Worm (Caenorhabditis elegans) whole organism, L4 larva: ENCODE measurements around the gene srx-78.

Source experiments
- D1046.2 ChIP-seq: fragments of 200-800 bp; sonication (Bioruptor generic); IDR thresholded peaks from 2 replicates; pipeline ENCODE4 v1.3.6; 2022; ENCODE audit warnings: missing genetic modification characterization, missing compliant biosample characterization
- F37D6.2 ChIP-seq: sonication (generic microtip); optimal IDR thresholded peaks from 2 replicates; lab custom pipeline; 2016; ENCODE audit warnings: mild to moderate bottlenecking, missing genetic modification characterization, missing compliant biosample characterization
- R02D3.7 ChIP-seq: fragments of 150-350 bp; sonication (generic microtip); optimal IDR thresholded peaks from 3 replicates; lab custom pipeline; 2014; ENCODE audit warnings: missing biosample characterization, missing genetic modification characterization
- Y105C5A.15 ChIP-seq: fragments of 200-800 bp; sonication (Bioruptor generic); IDR thresholded peaks from 2 replicates; pipeline ENCODE4 v1.3.6; 2022; ENCODE audit warnings: missing genetic modification characterization, missing compliant biosample characterization
- ZK337.2 ChIP-seq: fragments of 200-800 bp; sonication (Bioruptor generic); IDR thresholded peaks from 2 replicates; pipeline ENCODE4 v1.3.6; 2022; ENCODE audit warnings: missing genetic modification reagents, missing genetic modification characterization, missing compliant biosample characterization
- aha-1 ChIP-seq: fragments of 150-350 bp; peaks from one replicate; lab custom pipeline; 2014; ENCODE audit warnings: missing biosample characterization, missing genetic modification characterization
- ceh-28 ChIP-seq: fragments of 150-350 bp; optimal IDR thresholded peaks from 2 replicates; lab custom pipeline; 2014; ENCODE audit warnings: missing biosample characterization, missing genetic modification reagents, missing genetic modification characterization
- ceh-62 ChIP-seq: sonication (generic microtip); optimal IDR thresholded peaks from 2 replicates; lab custom pipeline; 2017; ENCODE audit warnings: missing biosample characterization, missing genetic modification characterization
- ces-1 ChIP-seq: fragments of 150-350 bp; sonication (generic microtip); optimal IDR thresholded peaks from 4 replicates; lab custom pipeline; 2014; ENCODE audit warnings: missing biosample characterization, missing genetic modification reagents, missing genetic modification characterization
- daf-12 ChIP-seq: fragments of 150-350 bp; optimal IDR thresholded peaks from 2 replicates; lab custom pipeline; 2014; ENCODE audit warnings: missing biosample characterization, missing genetic modification reagents, missing genetic modification characterization
- daf-16 ChIP-seq, 3 experiments: sonication (generic microtip); optimal IDR thresholded peaks; 2 replicates each; lab custom pipeline; 2016 to 2017; ENCODE audit warnings: missing genetic modification characterization in 3 of 3, missing genetic modification reagents in 3 of 3, mild to moderate bottlenecking in 2 of 3, missing compliant biosample characterization in 2 of 3, missing biosample characterization in 1 of 3, moderate library complexity in 1 of 3
- dmd-6 ChIP-seq: fragments of 200-800 bp; sonication (Bioruptor generic); IDR thresholded peaks from 2 replicates; pipeline ENCODE4 v1.3.6; 2022; ENCODE audit warnings: missing genetic modification reagents, missing genetic modification characterization, missing compliant biosample characterization
- dmd-8 ChIP-seq: fragments of 200-800 bp; sonication (Bioruptor generic); IDR thresholded peaks from 2 replicates; pipeline ENCODE4 v1.3.6; 2022; ENCODE audit warnings: missing genetic modification characterization, missing compliant biosample characterization
- gei-8 ChIP-seq: fragments of 200-800 bp; sonication (Bioruptor generic); optimal IDR thresholded peaks from 2 replicates; lab custom pipeline; 2018; ENCODE audit warnings: mild to moderate bottlenecking, missing genetic modification characterization, missing compliant biosample characterization
- hif-1 ChIP-seq, 2 experiments: sonication (generic microtip); optimal IDR thresholded peaks; 2 replicates each; lab custom pipeline; 2016 to 2017; ENCODE audit warnings: missing compliant biosample characterization in 2 of 2, missing genetic modification characterization in 2 of 2, missing genetic modification reagents in 2 of 2, missing genotype in 2 of 2, mild to moderate bottlenecking in 1 of 2
- hlh-30 ChIP-seq: sonication (generic microtip); optimal IDR thresholded peaks from 2 replicates; lab custom pipeline; 2017; ENCODE audit warnings: antibody characterized with exemption, mild to moderate bottlenecking, missing genetic modification characterization, missing compliant biosample characterization; ENCODE audit not compliant: insufficient read depth
- hmg-1.1 ChIP-seq: fragments of 200-800 bp; sonication (Bioruptor generic); IDR thresholded peaks from 2 replicates; pipeline ENCODE4 v1.3.6; 2022; ENCODE audit warnings: missing genetic modification reagents, missing genetic modification characterization, missing compliant biosample characterization
- lin-1 ChIP-seq: fragments of 200-800 bp; sonication (Bioruptor generic); IDR thresholded peaks from 2 replicates; pipeline ENCODE4 v1.3.6; 2022; ENCODE audit warnings: missing genetic modification reagents, missing genetic modification characterization, missing compliant biosample characterization
- lin-13 ChIP-seq: fragments of 150-350 bp; optimal IDR thresholded peaks from 2 replicates; lab custom pipeline; 2014; ENCODE audit warnings: missing biosample characterization, missing genetic modification reagents, missing genetic modification characterization
- lin-38 ChIP-seq: fragments of 200-800 bp; sonication (Bioruptor generic); IDR thresholded peaks from 2 replicates; pipeline ENCODE4 v1.3.6; 2022; ENCODE audit warnings: missing genetic modification reagents, missing genetic modification characterization, missing compliant biosample characterization
- lin-39 ChIP-seq: fragments of 150-350 bp; optimal IDR thresholded peaks from 2 replicates; lab custom pipeline; 2014; ENCODE audit warnings: missing biosample characterization, missing genetic modification reagents, missing genetic modification characterization
- madf-9 ChIP-seq: fragments of 200-800 bp; sonication (Bioruptor generic); conservative IDR thresholded peaks from 2 replicates; pipeline ENCODE4 v1.3.6; 2022; ENCODE audit warnings: missing genetic modification reagents, missing genetic modification characterization, missing compliant biosample characterization
- mep-1 ChIP-seq: fragments of 150-350 bp; sonication (generic microtip); optimal IDR thresholded peaks from 3 replicates; lab custom pipeline; 2014; ENCODE audit warnings: missing biosample characterization, missing genetic modification characterization
- mxl-2 ChIP-seq: fragments of 200-800 bp; sonication (Bioruptor generic); conservative IDR thresholded peaks from 2 replicates; pipeline ENCODE4 v1.3.6; 2022; ENCODE audit warnings: missing genetic modification reagents, missing genetic modification characterization, missing compliant biosample characterization
- mxl-3 ChIP-seq: fragments of 200-800 bp; sonication (Bioruptor generic); optimal IDR thresholded peaks from 2 replicates; lab custom pipeline; 2018; ENCODE audit warnings: mild to moderate bottlenecking, missing genetic modification characterization, missing compliant biosample characterization
- nhr-102 ChIP-seq: sonication (generic microtip); optimal IDR thresholded peaks from 2 replicates; lab custom pipeline; 2016; ENCODE audit warnings: mild to moderate bottlenecking, missing genetic modification characterization, moderate library complexity, missing compliant biosample characterization
- nhr-111 ChIP-seq: fragments of 200-800 bp; sonication (Bioruptor generic); optimal IDR thresholded peaks from 2 replicates; lab custom pipeline; 2018; ENCODE audit warnings: mild to moderate bottlenecking, missing genetic modification characterization, missing compliant biosample characterization
- nhr-25 ChIP-seq: sonication (generic microtip); optimal IDR thresholded peaks from 2 replicates; lab custom pipeline; 2017; ENCODE audit warnings: missing genetic modification characterization, mild to moderate bottlenecking, missing compliant biosample characterization, antibody characterized with exemption, moderate library complexity, borderline replicate concordance; ENCODE audit not compliant: insufficient read depth
- nhr-42 ChIP-seq: fragments of 200-800 bp; sonication (Bioruptor generic); IDR thresholded peaks from 2 replicates; pipeline ENCODE4 v1.3.6; 2022; ENCODE audit warnings: missing genetic modification characterization, missing compliant biosample characterization
- nhr-6 ChIP-seq: fragments of 150-350 bp; optimal IDR thresholded peaks from 2 replicates; lab custom pipeline; 2014; ENCODE audit warnings: missing biosample characterization, missing genetic modification characterization
- nhr-76 ChIP-seq: fragments of 150-350 bp; optimal IDR thresholded peaks from 2 replicates; lab custom pipeline; 2014; ENCODE audit warnings: missing biosample characterization, missing genetic modification characterization
- nhr-77 ChIP-seq: fragments of 150-350 bp; optimal IDR thresholded peaks from 2 replicates; lab custom pipeline; 2014; ENCODE audit warnings: missing biosample characterization, missing genetic modification characterization
- php-3 ChIP-seq: fragments of 200-800 bp; sonication (Bioruptor generic); IDR thresholded peaks from 2 replicates; pipeline ENCODE4 v1.3.6; 2022; ENCODE audit warnings: missing genetic modification reagents, missing genetic modification characterization, missing compliant biosample characterization
- saeg-2 ChIP-seq: fragments of 200-800 bp; sonication (Bioruptor generic); IDR thresholded peaks from 2 replicates; pipeline ENCODE4 v1.3.6; 2022; ENCODE audit warnings: missing genetic modification reagents, missing genetic modification characterization, missing compliant biosample characterization
- sdz-12 ChIP-seq: fragments of 200-800 bp; sonication (Bioruptor generic); optimal IDR thresholded peaks from 2 replicates; lab custom pipeline; 2018; ENCODE audit warnings: mild to moderate bottlenecking, missing genetic modification characterization, missing compliant biosample characterization
- skn-1 ChIP-seq: fragments of 150-350 bp; optimal IDR thresholded peaks from 2 replicates; lab custom pipeline; 2014; ENCODE audit warnings: missing biosample characterization, missing genetic modification characterization
- snpc-1.2 ChIP-seq: fragments of 200-800 bp; sonication (Bioruptor generic); IDR thresholded peaks from 2 replicates; pipeline ENCODE4 v1.3.6; 2022; ENCODE audit warnings: missing genetic modification reagents, missing genetic modification characterization, missing compliant biosample characterization
- snpc-4 ChIP-seq: fragments of 150-350 bp; optimal IDR thresholded peaks from 2 replicates; lab custom pipeline; 2014; ENCODE audit warnings: missing biosample characterization, missing genetic modification characterization
- unc-39 ChIP-seq: sonication (generic microtip); optimal IDR thresholded peaks from 2 replicates; lab custom pipeline; 2017; ENCODE audit warnings: missing biosample characterization, missing genetic modification characterization
- unc-62 ChIP-seq, 3 experiments: fragments of 150-350 bp in 1 of 3; sonication (generic microtip); optimal IDR thresholded peaks in 2 of 3; peaks in 1 of 3; 1 replicate in 1 of 3; 2 replicates in 2 of 3; lab custom pipeline; 2014 to 2017; ENCODE audit warnings: missing biosample characterization in 3 of 3, missing genetic modification characterization in 3 of 3, missing genetic modification reagents in 3 of 3, missing genotype in 1 of 3
- zfp-2 ChIP-seq: sonication (generic microtip); optimal IDR thresholded peaks from 2 replicates; lab custom pipeline; 2016; ENCODE audit warnings: mild to moderate bottlenecking, missing genetic modification characterization, missing compliant biosample characterization
- zfp-3 ChIP-seq: fragments of 200-800 bp; sonication (Bioruptor generic); conservative IDR thresholded peaks from 2 replicates; pipeline ENCODE4 v1.3.6; 2022; ENCODE audit warnings: missing genetic modification reagents, missing genetic modification characterization, missing compliant biosample characterization
- ztf-11 ChIP-seq: fragments of 150-350 bp; optimal IDR thresholded peaks from 2 replicates; lab custom pipeline; 2014; ENCODE audit warnings: missing biosample characterization, missing genetic modification characterization
- ztf-7 ChIP-seq: fragments of 150-350 bp; optimal IDR thresholded peaks from 2 replicates; lab custom pipeline; 2014; ENCODE audit warnings: missing biosample characterization, missing genetic modification characterization

Gene srx-78

ce11 chrV:15059534-15059933 lies 35.3 kb upstream of the srx-78 start, which contains the start of the genes mcm-3 and C25D7.15 (continued):
- TF ChIP-seq nhr-6 (tag; lab: Kevin White, UChicago) (peak; percentile 79), ceh-62 (tag; lab: Kevin White, UChicago) (no peak), sdz-12 (GFP tag; lab: Kevin White, UChicago) (no peak), hmg-1.1 (GFP tag; lab: Robert Waterston, UW) (no peak), zfp-3 (GFP tag; lab: Robert Waterston, UW) (no peak), nhr-111 (GFP tag; lab: Kevin White, UChicago) (no peak), snpc-1.2 (GFP tag; lab: Robert Waterston, UW) (no peak), unc-39 (tag; lab: Kevin White, UChicago) (no peak), nhr-42 (GFP tag; lab: Robert Waterston, UW) (no peak), ztf-11 (tag; lab: Kevin White, UChicago) (no peak), daf-16 (GFP tag; optimal IDR thresholded peaks at IDR 0.05; lab: Kevin White, UChicago) (no peak), daf-16 (tag; optimal IDR thresholded peaks at IDR 0.05; lab: Kevin White, UChicago) (peak; percentile 70)

DNA sequence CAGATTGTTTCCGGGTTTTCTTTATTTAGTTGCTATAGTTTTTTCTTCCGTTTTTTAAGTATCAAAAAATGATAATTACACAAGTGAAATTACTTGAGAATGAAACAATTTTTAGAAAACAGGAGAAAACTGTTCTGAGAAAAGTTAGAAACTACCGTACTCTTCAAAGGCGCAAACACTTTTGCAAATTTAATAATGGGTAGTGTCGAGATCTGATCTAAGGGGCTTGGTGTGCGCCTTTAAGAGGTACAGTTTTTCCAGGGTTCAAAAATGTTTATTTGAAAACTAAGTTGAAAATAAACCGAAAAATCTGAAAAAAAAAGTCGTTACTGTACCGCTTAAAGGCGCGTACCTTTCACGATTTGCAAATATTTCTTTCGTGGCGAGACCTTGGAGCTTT lies 34.3 kb upstream of the srx-78 start:
- TF ChIP-seq R02D3.7 (tag; lab: Kevin White, UChicago) (no peak), unc-62 (GFP tag; optimal IDR thresholded peaks at IDR 0.05 in 1 of 2; lab: Kevin White, UChicago) (peak in 1 of 2 experiments; percentile 18), unc-62 (tag; optimal IDR thresholded peaks at IDR 0.05; lab: Kevin White, UChicago) (no peak), php-3 (no peak), F37D6.2 (no peak), gei-8 (GFP tag; lab: Kevin White, UChicago) (no peak), ztf-7 (tag; lab: Kevin White, UChicago) (no peak), ceh-28 (tag; lab: Kevin White, UChicago) (no peak), lin-1 (GFP tag; lab: Robert Waterston, UW) (no peak), snpc-4 (tag; lab: Kevin White, UChicago) (no peak), dmd-6 (no peak), aha-1 (tag; lab: Kevin White, UChicago) (peak; percentile 73)

- TF ChIP-seq nhr-77 (tag; lab: Kevin White, UChicago): no peak
- TF ChIP-seq mep-1 (tag; lab: Kevin White, UChicago): no peak
- no peak for TF ChIP-seq mxl-3 (GFP tag; lab: Kevin White, UChicago)
- no peak for TF ChIP-seq lin-39 (tag; lab: Kevin White, UChicago)
- TF ChIP-seq sdz-12 (GFP tag; lab: Kevin White, UChicago): no peak
- TF ChIP-seq nhr-102: no peak
- no peak for TF ChIP-seq nhr-76 (tag; lab: Kevin White, UChicago)
- no peak for TF ChIP-seq ZK337.2
- TF ChIP-seq lin-1 (GFP tag; lab: Robert Waterston, UW): no peak
Measured at ce11 chrV:15063987-15064386, 30.9 kb upstream of the srx-78 start, which contains the start of gene rap-2. Gene rap-2, minus strand, starts transcription at chrV:15064087.

- TF ChIP-seq saeg-2 (GFP tag; lab: Robert Waterston, UW) (no peak), nhr-102 (no peak), nhr-76 (tag; lab: Kevin White, UChicago) (no peak), dmd-8 (GFP tag; lab: Robert Waterston, UW) (no peak), daf-12 (tag; lab: Kevin White, UChicago) (no peak), ces-1 (GFP tag; lab: Kevin White, UChicago) (no peak), hlh-30 (no peak), lin-13 (GFP tag; lab: Kevin White, UChicago) (peak; percentile 10), madf-9 (GFP tag; lab: Robert Waterston, UW) (no peak), hif-1 (tag; optimal IDR thresholded peaks at IDR 0.05; lab: Kevin White, UChicago) (peak in 1 of 2 experiments; percentile 21), mxl-2 (GFP tag; lab: Robert Waterston, UW) (no peak), skn-1 (tag; lab: Kevin White, UChicago) (no peak), ceh-62 (tag; lab: Kevin White, UChicago) (no peak), zfp-2 (tag; lab: Kevin White, UChicago) (no peak), nhr-25 (tag; lab: Kevin White, UChicago) (no peak), D1046.2 (GFP tag; lab: Robert Waterston, UW) (no peak), mxl-3 (GFP tag; lab: Kevin White, UChicago) (no peak), Y105C5A.15 (GFP tag; lab: Robert Waterston, UW) (no peak), nhr-77 (tag; lab: Kevin White, UChicago) (peak; percentile 16), lin-38 (GFP tag; lab: Robert Waterston, UW) (0 out of 2 replicates have a peak, but pooled peaks have one; percentile 7)
Measured at ce11 chrV:15065068-15065744, 29.6 kb upstream of the srx-78 start, which contains the start of gene C25D7.9. Gene C25D7.9, plus strand, starts transcription at chrV:15065135.
